Worm (Caenorhabditis elegans) whole organism, mixed stage, embryonic: ENCODE data around the gene agl-1.

Experiments
- M03D4.4 ChIP-seq: sonication (generic microtip); optimal IDR thresholded peaks from 2 replicates; lab custom pipeline; 2017; ENCODE audit warnings: mild to moderate bottlenecking, missing genetic modification characterization, missing compliant biosample characterization
- bed-3 ChIP-seq: fragments of 200-800 bp; sonication (Bioruptor generic); optimal IDR thresholded peaks from 3 replicates; lab custom pipeline; 2018; ENCODE audit warnings: mild to moderate bottlenecking, missing genetic modification characterization, moderate library complexity, missing compliant biosample characterization
- blmp-1 ChIP-seq: fragments of 150-350 bp; optimal IDR thresholded peaks from 2 replicates; lab custom pipeline; 2014; ENCODE audit warnings: missing biosample characterization, missing genetic modification characterization
- ceh-39 ChIP-seq: fragments of 150-350 bp; optimal IDR thresholded peaks from 2 replicates; lab custom pipeline; 2014; ENCODE audit warnings: missing biosample characterization, missing genetic modification characterization
- ceh-43 ChIP-seq: fragments of 200-800 bp; sonication (Bioruptor generic); optimal IDR thresholded peaks from 2 replicates; lab custom pipeline; 2018; ENCODE audit warnings: mild to moderate bottlenecking, missing genetic modification characterization, moderate library complexity, missing compliant biosample characterization
- ceh-83 ChIP-seq: fragments of 200-800 bp; sonication (Bioruptor generic); optimal IDR thresholded peaks from 2 replicates; lab custom pipeline; 2018; ENCODE audit warnings: mild to moderate bottlenecking, missing genetic modification characterization, missing compliant biosample characterization
- ces-1 ChIP-seq: fragments of 150-350 bp; optimal IDR thresholded peaks from 2 replicates; lab custom pipeline; 2014; ENCODE audit warnings: missing biosample characterization, missing genetic modification reagents, missing genetic modification characterization
- cnd-1 ChIP-seq: fragments of 200-800 bp; sonication (Bioruptor generic); optimal IDR thresholded peaks from 2 replicates; lab custom pipeline; 2018; ENCODE audit warnings: mild to moderate bottlenecking, missing genetic modification characterization, missing compliant biosample characterization
- drap-1 ChIP-seq: fragments of 200-800 bp; sonication (Bioruptor generic); optimal IDR thresholded peaks from 3 replicates; lab custom pipeline; 2018; ENCODE audit warnings: mild to moderate bottlenecking, missing genetic modification characterization, missing compliant biosample characterization
- elt-1 ChIP-seq: sonication (generic microtip); optimal IDR thresholded peaks from 2 replicates; lab custom pipeline; 2017; ENCODE audit warnings: missing genetic modification characterization, mild to moderate bottlenecking, missing compliant biosample characterization, antibody characterized with exemption, moderate library complexity, borderline replicate concordance; ENCODE audit not compliant: insufficient read depth
- elt-3 ChIP-seq: fragments of 150-350 bp; optimal IDR thresholded peaks from 2 replicates; lab custom pipeline; 2014; ENCODE audit warnings: missing biosample characterization, missing genetic modification characterization
- flh-1 ChIP-seq: fragments of 200-800 bp; sonication (Bioruptor generic); optimal IDR thresholded peaks from 2 replicates; lab custom pipeline; 2018; ENCODE audit warnings: mild to moderate bottlenecking, missing genetic modification characterization, moderate library complexity, missing compliant biosample characterization
- ham-2 ChIP-seq: fragments of 200-800 bp; sonication (Bioruptor generic); optimal IDR thresholded peaks from 2 replicates; lab custom pipeline; 2018; ENCODE audit warnings: mild to moderate bottlenecking, missing genetic modification characterization, missing compliant biosample characterization
- hlh-1 ChIP-seq: fragments of 150-350 bp; optimal IDR thresholded peaks from 2 replicates; lab custom pipeline; 2014; ENCODE audit warnings: missing biosample characterization, missing genetic modification reagents, missing genetic modification characterization
- lin-13 ChIP-seq: fragments of 150-350 bp; optimal IDR thresholded peaks from 2 replicates; lab custom pipeline; 2014; ENCODE audit warnings: missing biosample characterization, missing genetic modification characterization
- lin-32 ChIP-seq: fragments of 200-800 bp; sonication (Bioruptor generic); optimal IDR thresholded peaks from 2 replicates; lab custom pipeline; 2018; ENCODE audit warnings: mild to moderate bottlenecking, missing genetic modification characterization, missing compliant biosample characterization
- lsy-2 ChIP-seq: fragments of 150-350 bp; optimal IDR thresholded peaks from 2 replicates; lab custom pipeline; 2014; ENCODE audit warnings: missing biosample characterization, missing genetic modification characterization
- mab-5 ChIP-seq: fragments of 150-350 bp; optimal IDR thresholded peaks from 2 replicates; lab custom pipeline; 2014; ENCODE audit warnings: missing biosample characterization, missing genetic modification characterization
- mep-1 ChIP-seq: fragments of 150-350 bp; optimal IDR thresholded peaks from 2 replicates; lab custom pipeline; 2017; ENCODE audit warnings: missing biosample characterization, missing genetic modification reagents, missing genetic modification characterization, inconsistent platforms
- mls-2 ChIP-seq: sonication (generic microtip); optimal IDR thresholded peaks from 2 replicates; lab custom pipeline; 2016; ENCODE audit warnings: mild to moderate bottlenecking, missing genetic modification characterization, moderate library complexity, missing compliant biosample characterization
- nhr-12 ChIP-seq: fragments of 150-350 bp; optimal IDR thresholded peaks from 2 replicates; lab custom pipeline; 2014; ENCODE audit warnings: missing biosample characterization, missing genetic modification characterization
- nhr-2 ChIP-seq: fragments of 150-350 bp; optimal IDR thresholded peaks from 2 replicates; lab custom pipeline; 2014; ENCODE audit warnings: missing biosample characterization, missing genetic modification characterization
- nhr-237 ChIP-seq: fragments of 150-350 bp; optimal IDR thresholded peaks from 2 replicates; lab custom pipeline; 2014; ENCODE audit warnings: missing biosample characterization, missing genetic modification characterization
- nhr-28 ChIP-seq: fragments of 150-350 bp; optimal IDR thresholded peaks from 2 replicates; lab custom pipeline; 2014; ENCODE audit warnings: missing biosample characterization, missing genetic modification characterization
- nhr-76 ChIP-seq: sonication (generic microtip); optimal IDR thresholded peaks from 2 replicates; lab custom pipeline; 2017; ENCODE audit warnings: missing biosample characterization, missing genetic modification characterization
- pha-4 ChIP-seq: fragments of 150-350 bp; optimal IDR thresholded peaks from 2 replicates; lab custom pipeline; 2018; ENCODE audit warnings: missing biosample characterization, missing genetic modification reagents, missing genetic modification characterization
- sem-2 ChIP-seq: fragments of 200-800 bp; sonication (Bioruptor generic); optimal IDR thresholded peaks from 2 replicates; lab custom pipeline; 2018; ENCODE audit warnings: mild to moderate bottlenecking, missing genetic modification characterization, missing compliant biosample characterization
- snpc-4 ChIP-seq: fragments of 150-350 bp; optimal IDR thresholded peaks from 2 replicates; lab custom pipeline; 2014; ENCODE audit warnings: missing biosample characterization, missing genetic modification characterization
- sptf-1 ChIP-seq: sonication (generic microtip); optimal IDR thresholded peaks from 2 replicates; lab custom pipeline; 2017; ENCODE audit warnings: mild to moderate bottlenecking, missing genetic modification characterization, moderate library complexity, missing compliant biosample characterization
- tbx-8 ChIP-seq: fragments of 200-800 bp; sonication (Bioruptor generic); optimal IDR thresholded peaks from 2 replicates; lab custom pipeline; 2018; ENCODE audit warnings: mild to moderate bottlenecking, missing genetic modification characterization, moderate library complexity, missing compliant biosample characterization
- unc-120 ChIP-seq: sonication (generic microtip); optimal IDR thresholded peaks from 2 replicates; lab custom pipeline; 2017; ENCODE audit warnings: missing genetic modification characterization, missing compliant biosample characterization; ENCODE audit not compliant: poor library complexity, severe bottlenecking
- unc-39 ChIP-seq: fragments of 150-350 bp; optimal IDR thresholded peaks from 2 replicates; lab custom pipeline; 2014; ENCODE audit warnings: missing biosample characterization, missing genetic modification characterization
- unc-62 ChIP-seq: fragments of 150-350 bp; optimal IDR thresholded peaks from 2 replicates; lab custom pipeline; 2014; ENCODE audit warnings: missing biosample characterization, missing genetic modification reagents, missing genetic modification characterization
- zip-8 ChIP-seq: fragments of 150-350 bp; optimal IDR thresholded peaks from 2 replicates; lab custom pipeline; 2014; ENCODE audit warnings: missing biosample characterization, missing genetic modification characterization
- ztf-11 ChIP-seq: fragments of 150-350 bp; optimal IDR thresholded peaks from 2 replicates; lab custom pipeline; 2014; ENCODE audit warnings: missing biosample characterization, missing genetic modification characterization

Gene agl-1

DNA sequence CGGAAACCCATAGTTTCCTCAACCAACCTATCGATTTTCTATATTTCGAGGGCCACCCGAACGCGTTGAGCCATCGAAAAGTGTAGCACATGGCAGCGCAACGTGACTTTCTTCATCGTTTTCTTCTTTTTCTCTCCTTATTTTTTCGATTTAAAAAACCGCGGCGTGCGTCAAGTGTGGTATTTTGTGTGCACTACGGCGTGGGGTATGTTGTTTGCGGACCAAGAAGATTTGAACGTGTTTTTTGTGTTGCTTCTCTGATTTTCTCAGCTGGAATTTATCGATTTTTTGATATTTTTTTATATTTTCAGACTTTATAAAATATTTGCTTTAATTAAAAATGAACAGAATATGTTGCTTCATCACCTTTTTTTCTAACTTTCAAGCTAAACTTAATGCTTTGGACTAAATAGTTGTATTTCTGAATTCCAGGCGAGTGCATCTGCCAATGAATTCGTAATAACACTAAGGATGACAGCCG lies at the start of gene agl-1, which contains the start of gene pfs-2:
agl-1 (minus strand) TSS at position 178 of the 481 bp plus-strand sequence.
pfs-2 (plus strand) TSS at position 431 of the 481 bp plus-strand sequence.
- TF ChIP-seq mep-1 (tag; lab: Kevin White, UChicago) (peak; percentile 82), ham-2 (GFP tag; lab: Kevin White, UChicago) (no peak), nhr-237 (tag; lab: Kevin White, UChicago) (peak; percentile 76), nhr-28 (tag; lab: Kevin White, UChicago) (no peak), hlh-1 (tag; lab: Kevin White, UChicago) (peak; percentile 48), unc-120 (peak; percentile 12), flh-1 (GFP tag; lab: Kevin White, UChicago) (no peak), nhr-12 (tag; lab: Kevin White, UChicago) (no peak), unc-62 (no peak), mls-2 (tag; lab: Kevin White, UChicago) (peak; percentile 35), sem-2 (GFP tag; lab: Kevin White, UChicago) (no peak), pha-4 (tag; lab: Kevin White, UChicago) (peak; percentile 57), nhr-76 (no peak), snpc-4 (tag; lab: Kevin White, UChicago) (no peak), elt-1 (tag; lab: Kevin White, UChicago) (no peak), M03D4.4 (peak; percentile 50), lin-32 (no peak), ceh-83 (GFP tag; lab: Kevin White, UChicago) (no peak), mab-5 (tag; lab: Kevin White, UChicago) (no peak), nhr-2 (tag; lab: Kevin White, UChicago) (no peak), tbx-8 (GFP tag; lab: Kevin White, UChicago) (no peak), ceh-43 (GFP tag; lab: Kevin White, UChicago) (peak; percentile 46), sptf-1 (tag; lab: Kevin White, UChicago) (peak; percentile 55), lin-13 (tag; lab: Kevin White, UChicago) (peak; percentile 49), ceh-39 (tag; lab: Kevin White, UChicago) (peak; percentile 72), bed-3 (no peak), blmp-1 (no peak), zip-8 (tag; lab: Kevin White, UChicago) (no peak), lsy-2 (tag; lab: Kevin White, UChicago) (peak; percentile 85), ces-1 (GFP tag; lab: Kevin White, UChicago) (peak; percentile 51), ztf-11 (tag; lab: Kevin White, UChicago) (no peak), elt-3 (tag; lab: Kevin White, UChicago) (no peak), unc-39 (tag; lab: Kevin White, UChicago) (no peak), cnd-1 (tag; lab: Kevin White, UChicago) (no peak), drap-1 (no peak)
- TF ChIP-seq, all 35 proteins: peak for 13

DNA sequence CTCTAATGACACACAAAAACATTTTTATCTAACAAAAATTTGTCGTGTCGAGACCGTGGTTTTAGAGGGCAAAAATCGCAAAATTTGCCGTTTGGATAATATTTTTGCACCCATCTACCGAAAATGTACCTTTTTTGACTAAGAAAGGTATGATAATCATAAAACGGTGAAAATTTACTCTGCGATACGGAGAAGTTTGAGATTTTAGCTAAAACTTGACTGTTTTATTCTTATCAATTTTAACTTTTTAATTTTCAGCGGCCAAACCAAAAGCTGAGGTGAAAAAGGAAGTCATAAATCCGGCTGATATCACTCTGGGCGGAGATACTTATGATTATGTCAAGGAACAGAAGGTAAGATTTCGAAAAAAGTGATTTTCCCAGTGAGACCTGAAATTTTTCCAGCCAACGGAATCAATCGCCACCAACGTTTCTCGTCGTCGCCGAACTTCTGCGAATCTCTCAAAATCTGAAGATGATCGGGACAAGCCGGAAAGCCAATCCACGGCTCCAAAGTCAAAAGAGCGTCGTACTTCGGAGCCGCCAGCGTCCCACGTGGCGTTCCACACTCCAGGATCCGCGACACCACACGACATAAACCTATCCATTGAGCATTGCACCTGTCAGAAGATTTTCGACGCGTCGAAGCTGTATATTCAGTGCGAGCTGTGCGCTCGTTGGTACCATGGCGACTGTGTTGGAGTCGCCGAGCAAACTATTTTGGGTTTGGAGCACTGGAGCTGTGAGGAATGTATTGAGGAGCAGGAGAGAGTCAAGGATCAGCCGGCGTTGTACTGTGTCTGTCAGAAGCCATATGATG lies 48.4 kb upstream of the agl-1 start:
- no peak for TF ChIP-seq nhr-12 (tag; lab: Kevin White, UChicago)
- TF ChIP-seq mep-1 (tag; lab: Kevin White, UChicago): no peak
- TF ChIP-seq zip-8 (tag; lab: Kevin White, UChicago): no peak
- TF ChIP-seq ces-1 (GFP tag; lab: Kevin White, UChicago): no peak
- TF ChIP-seq sptf-1 (tag; lab: Kevin White, UChicago): no peak
- TF ChIP-seq flh-1 (GFP tag; lab: Kevin White, UChicago): no peak
- TF ChIP-seq pha-4 (tag; lab: Kevin White, UChicago): no peak

DNA sequence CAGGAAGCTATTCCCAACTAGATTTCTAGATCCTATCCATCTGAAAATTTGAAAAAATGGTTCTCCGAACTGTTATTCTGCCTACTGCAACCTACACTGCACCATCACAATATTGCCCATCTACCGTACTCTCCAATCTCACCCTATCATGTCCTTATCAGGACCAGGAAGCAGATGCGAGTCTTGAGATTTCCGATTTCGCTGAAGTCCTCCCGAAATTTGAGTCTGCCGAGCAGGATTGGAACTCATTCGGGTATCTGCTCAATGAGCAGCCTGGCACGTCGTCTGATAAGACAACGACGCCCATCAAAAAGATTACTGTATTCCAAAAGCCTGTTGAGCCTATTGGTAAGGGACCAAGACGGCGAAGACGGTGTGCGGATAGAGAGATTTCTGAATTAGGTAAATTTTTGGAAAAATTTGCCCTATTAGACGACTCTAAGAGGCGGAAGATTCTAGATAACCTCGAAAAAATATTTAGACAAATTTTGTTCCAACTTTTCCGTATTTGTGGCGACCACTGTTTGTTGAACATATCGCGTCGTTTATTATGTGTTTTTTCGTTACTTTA lies 47.7 kb upstream of the agl-1 start:
- no peak for TF ChIP-seq ceh-43 (GFP tag; lab: Kevin White, UChicago)
- TF ChIP-seq M03D4.4: no peak
- no peak for TF ChIP-seq cnd-1 (tag; lab: Kevin White, UChicago)
- no peak for TF ChIP-seq mls-2 (tag; lab: Kevin White, UChicago)
- TF ChIP-seq unc-120: no peak
- TF ChIP-seq lin-13 (tag; lab: Kevin White, UChicago): no peak
- no peak for TF ChIP-seq unc-39 (tag; lab: Kevin White, UChicago)
- no peak for TF ChIP-seq zip-8 (tag; lab: Kevin White, UChicago)
- TF ChIP-seq elt-1 (tag; lab: Kevin White, UChicago): no peak
- no peak for TF ChIP-seq flh-1 (GFP tag; lab: Kevin White, UChicago)
- TF ChIP-seq mep-1 (tag; lab: Kevin White, UChicago): no peak
- TF ChIP-seq ces-1 (GFP tag; lab: Kevin White, UChicago): no peak
- peak; percentile 44 for TF ChIP-seq ceh-83 (GFP tag; lab: Kevin White, UChicago)
- TF ChIP-seq nhr-2 (tag; lab: Kevin White, UChicago): no peak
- TF ChIP-seq hlh-1 (tag; lab: Kevin White, UChicago): no peak
- peak; percentile 45 for TF ChIP-seq sem-2 (GFP tag; lab: Kevin White, UChicago)
